Fruit fly (Drosophila melanogaster): ENCODE data around the gene mRpL1.

- TF ChIP-seq CG18619 (GFP tag; optimal IDR thresholded peaks at IDR 0.05) (no peak), slp2 (GFP tag; optimal IDR thresholded peaks at IDR 0.05) (no peak), Rfx (GFP tag; IDR thresholded peaks at IDR 0.05) (no peak), CG2202 (tag; optimal IDR thresholded peaks at IDR 0.05) (no peak), sqz (GFP tag; optimal IDR thresholded peaks at IDR 0.05) (no peak), CkIIα-i1 (GFP tag; IDR thresholded peaks at IDR 0.05) (no peak), CG8944 (GFP tag; optimal IDR thresholded peaks at IDR 0.05) (no peak), kay (GFP tag; optimal IDR thresholded peaks at IDR 0.05) (no peak), Hr39 (optimal IDR thresholded peaks at IDR 0.05) (no peak), HLH4C (GFP tag; IDR thresholded peaks at IDR 0.05; ENCODE audit: partially characterized antibody) (no peak), Spps (tag; optimal IDR thresholded peaks at IDR 0.05) (no peak)
Observed at dm6 chr3R:8347835-8348234, 46.6 kb downstream of the mRpL1 start.
